Worm (Caenorhabditis elegans) whole organism, early embryonic: ENCODE results near the gene C41C4.9.

Source experiments
- B0310.2 ChIP-seq: sonication (generic microtip); optimal IDR thresholded peaks from 2 replicates; lab custom pipeline; 2016; ENCODE audit warnings: mild to moderate bottlenecking, missing genetic modification characterization, missing compliant biosample characterization
- F13C5.2 ChIP-seq: sonication (generic microtip); optimal IDR thresholded peaks from 2 replicates; lab custom pipeline; 2017; ENCODE audit warnings: mild to moderate bottlenecking, missing genetic modification characterization, inconsistent platforms, missing compliant biosample characterization
- aly-1 ChIP-seq: sonication (generic microtip); optimal IDR thresholded peaks from 2 replicates; lab custom pipeline; 2016; ENCODE audit warnings: missing genetic modification characterization, missing compliant biosample characterization
- ama-1 ChIP-seq: fragments of 150-350 bp; optimal IDR thresholded peaks from 2 replicates; lab custom pipeline; 2014
- ceh-13 ChIP-seq: fragments of 200-800 bp; sonication (Bioruptor generic); optimal IDR thresholded peaks from 2 replicates; lab custom pipeline; 2018; ENCODE audit warnings: mild to moderate bottlenecking, missing genetic modification characterization, missing compliant biosample characterization
- ceh-36 ChIP-seq: sonication (generic microtip); optimal IDR thresholded peaks from 2 replicates; lab custom pipeline; 2016; ENCODE audit warnings: missing genetic modification characterization, inconsistent platforms, missing compliant biosample characterization
- ets-7 ChIP-seq: sonication (generic microtip); optimal IDR thresholded peaks from 2 replicates; lab custom pipeline; 2016; ENCODE audit warnings: missing genotype, missing genetic modification characterization, missing compliant biosample characterization
- flt-1 ChIP-seq: fragments of 200-800 bp; sonication (Bioruptor generic); IDR thresholded peaks from 2 replicates; pipeline ENCODE4 v1.3.6; 2022; ENCODE audit warnings: missing genetic modification characterization, missing compliant biosample characterization
- hmbx-1 ChIP-seq: sonication (generic microtip); optimal IDR thresholded peaks from 2 replicates; lab custom pipeline; 2016; ENCODE audit warnings: mild to moderate bottlenecking, missing genetic modification characterization, missing compliant biosample characterization
- hmg-4 ChIP-seq: fragments of 200-800 bp; sonication (Bioruptor generic); optimal IDR thresholded peaks from 2 replicates; lab custom pipeline; 2018; ENCODE audit warnings: mild to moderate bottlenecking, missing genetic modification characterization, missing compliant biosample characterization
- hnd-1 ChIP-seq: sonication (generic microtip); optimal IDR thresholded peaks from 2 replicates; lab custom pipeline; 2016; ENCODE audit warnings: missing genetic modification characterization, missing compliant biosample characterization
- pes-1 ChIP-seq: fragments of 200-800 bp; sonication (Bioruptor generic); IDR thresholded peaks from 2 replicates; pipeline ENCODE4 v1.3.6; 2022; ENCODE audit warnings: missing genetic modification reagents, missing genetic modification characterization, missing compliant biosample characterization
- scrt-1 ChIP-seq: fragments of 200-800 bp; sonication (Bioruptor generic); IDR thresholded peaks from 2 replicates; pipeline ENCODE4 v1.3.6; 2022; ENCODE audit warnings: missing genetic modification characterization, missing compliant biosample characterization
- sea-1 ChIP-seq: fragments of 200-800 bp; sonication (Bioruptor generic); conservative IDR thresholded peaks from 2 replicates; pipeline ENCODE4 v1.3.6; 2022; ENCODE audit warnings: missing genetic modification characterization, missing compliant biosample characterization
- tbx-11 ChIP-seq: fragments of 200-800 bp; sonication (Bioruptor generic); IDR thresholded peaks from 2 replicates; pipeline ENCODE4 v1.3.6; 2022; ENCODE audit warnings: missing genetic modification characterization, missing compliant biosample characterization
- tbx-37 ChIP-seq: fragments of 200-800 bp; sonication (Bioruptor generic); conservative IDR thresholded peaks from 2 replicates; pipeline ENCODE4 v1.3.6; 2022; ENCODE audit warnings: missing genetic modification reagents, missing genetic modification characterization, missing compliant biosample characterization
- tra-4 ChIP-seq: sonication (generic microtip); optimal IDR thresholded peaks from 2 replicates; lab custom pipeline; 2017; ENCODE audit warnings: missing genetic modification characterization, missing compliant biosample characterization

Gene C41C4.9

ce11 chrII:8144543-8144942, 37.1 kb downstream of the C41C4.9 start, which contains the start of gene F10B5.2:
F10B5.2 (plus strand) TSS chrII:8144762.
- TF ChIP-seq tbx-11: no peak
- no peak for TF ChIP-seq B0310.2 (tag; lab: Kevin White, UChicago)

DNA sequence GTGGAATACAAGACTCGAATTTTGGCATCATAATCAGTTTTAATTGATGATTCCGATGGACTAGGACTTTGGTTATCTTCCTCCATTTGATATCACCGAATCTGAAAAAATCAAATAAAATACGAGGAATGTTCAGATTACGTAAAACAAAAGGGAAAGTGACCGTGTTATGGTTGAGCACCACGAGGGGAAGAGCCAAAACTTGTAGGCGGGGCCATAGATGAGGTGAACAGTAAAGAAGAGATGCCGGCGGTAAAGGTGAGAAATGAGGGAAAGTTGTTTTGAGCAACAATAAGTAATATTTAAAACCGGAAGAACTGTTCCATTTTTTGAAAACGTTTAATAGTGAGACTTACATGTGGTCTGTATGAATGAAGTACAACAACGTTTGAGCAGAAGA, 42.5 kb downstream of the C41C4.9 start, which contains the start of gene F10B5.3:
F10B5.3 (minus strand) TSS at position 101 of the 400 bp plus-strand sequence.
- TF ChIP-seq hmbx-1 (tag; lab: Kevin White, UChicago) (no peak), sea-1 (GFP tag; lab: Robert Waterston, UW) (no peak), ama-1 (lab: Kevin White, UChicago) (no peak), ceh-13 (GFP tag; lab: Kevin White, UChicago) (no peak), B0310.2 (tag; lab: Kevin White, UChicago) (no peak), ets-7 (tag; lab: Kevin White, UChicago) (no peak), hnd-1 (tag; lab: Kevin White, UChicago) (no peak), scrt-1 (GFP tag; lab: Robert Waterston, UW) (no peak), tbx-11 (no peak), tra-4 (tag; lab: Kevin White, UChicago) (no peak), F13C5.2 (no peak), aly-1 (tag; lab: Kevin White, UChicago) (no peak), tbx-37 (GFP tag; lab: Robert Waterston, UW) (no peak)

- TF ChIP-seq ets-7 (tag; lab: Kevin White, UChicago): no peak
- TF ChIP-seq flt-1 (GFP tag; lab: Robert Waterston, UW): no peak
- TF ChIP-seq F13C5.2: no peak
- no peak for TF ChIP-seq ama-1 (lab: Kevin White, UChicago)
- no peak for TF ChIP-seq aly-1 (tag; lab: Kevin White, UChicago)
- no peak for TF ChIP-seq tbx-37 (GFP tag; lab: Robert Waterston, UW)
- TF ChIP-seq hmbx-1 (tag; lab: Kevin White, UChicago): no peak
- TF ChIP-seq tbx-11: no peak
- no peak for TF ChIP-seq sea-1 (GFP tag; lab: Robert Waterston, UW)
- no peak for TF ChIP-seq hmg-4 (GFP tag; lab: Kevin White, UChicago)
- no peak for TF ChIP-seq scrt-1 (GFP tag; lab: Robert Waterston, UW)
- TF ChIP-seq ceh-13 (GFP tag; lab: Kevin White, UChicago): no peak
- no peak for TF ChIP-seq hnd-1 (tag; lab: Kevin White, UChicago)
- TF ChIP-seq pes-1 (GFP tag; lab: Robert Waterston, UW): no peak
- no peak for TF ChIP-seq tra-4 (tag; lab: Kevin White, UChicago)
- no peak for TF ChIP-seq ceh-36
- no peak for TF ChIP-seq B0310.2 (tag; lab: Kevin White, UChicago)
Measured at ce11 chrII:8152711-8153325, 45.4 kb downstream of the C41C4.9 start.

- TF ChIP-seq pes-1 (GFP tag; lab: Robert Waterston, UW) (no peak), ceh-36 (no peak), hmbx-1 (tag; lab: Kevin White, UChicago) (no peak), tbx-11 (no peak), flt-1 (GFP tag; lab: Robert Waterston, UW) (no peak), ceh-13 (GFP tag; lab: Kevin White, UChicago) (no peak), hnd-1 (tag; lab: Kevin White, UChicago) (no peak), B0310.2 (tag; lab: Kevin White, UChicago) (no peak), tra-4 (tag; lab: Kevin White, UChicago) (no peak), sea-1 (GFP tag; lab: Robert Waterston, UW) (no peak), ama-1 (lab: Kevin White, UChicago) (no peak)
Measured at ce11 chrII:8156845-8157373, 49.5 kb downstream of the C41C4.9 start, which contains the start of the genes tub-1 and tmem-138. tub-1 (minus strand) TSS chrII:8156945. tmem-138 (plus strand) TSS chrII:8157323.

DNA sequence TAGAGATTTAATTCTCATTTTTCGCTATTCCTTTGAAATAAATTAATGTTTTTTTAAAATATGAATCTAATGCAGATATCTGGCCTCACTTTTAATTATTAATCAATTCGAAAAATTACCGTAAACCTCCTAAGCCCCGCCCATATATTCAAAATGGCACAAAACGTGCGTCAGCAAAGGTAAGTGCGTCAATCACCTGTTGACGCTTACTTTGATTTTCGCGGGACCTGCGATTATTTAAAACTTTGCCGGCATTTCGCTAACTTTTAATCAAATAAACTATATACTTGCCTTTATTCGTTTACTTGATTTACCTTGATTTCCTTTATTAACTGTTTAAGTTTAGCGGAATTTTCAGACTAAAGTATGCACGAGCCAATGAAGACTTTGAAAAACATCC, 50.5 kb downstream of the C41C4.9 start, which contains the start of gene pch-2:
pch-2 (plus strand) TSS at position 359 of the 400 bp plus-strand sequence.
- TF ChIP-seq ceh-13 (GFP tag; lab: Kevin White, UChicago): no peak
- no peak for TF ChIP-seq sea-1 (GFP tag; lab: Robert Waterston, UW)
- no peak for TF ChIP-seq tbx-37 (GFP tag; lab: Robert Waterston, UW)
- TF ChIP-seq F13C5.2: no peak
- no peak for TF ChIP-seq pes-1 (GFP tag; lab: Robert Waterston, UW)
- TF ChIP-seq hmg-4 (GFP tag; lab: Kevin White, UChicago): no peak
- TF ChIP-seq hmbx-1 (tag; lab: Kevin White, UChicago): no peak
- TF ChIP-seq tra-4 (tag; lab: Kevin White, UChicago): no peak
- TF ChIP-seq ama-1 (lab: Kevin White, UChicago): no peak
- no peak for TF ChIP-seq tbx-11
- TF ChIP-seq scrt-1 (GFP tag; lab: Robert Waterston, UW): no peak
- TF ChIP-seq flt-1 (GFP tag; lab: Robert Waterston, UW): no peak
- no peak for TF ChIP-seq hnd-1 (tag; lab: Kevin White, UChicago)
- no peak for TF ChIP-seq ets-7 (tag; lab: Kevin White, UChicago)
- no peak for TF ChIP-seq aly-1 (tag; lab: Kevin White, UChicago)
- TF ChIP-seq ceh-36: no peak
- no peak for TF ChIP-seq B0310.2 (tag; lab: Kevin White, UChicago)
